Fruit fly (Drosophila melanogaster) whole organism, embryonic: ENCODE results near the gene cni.

Source experiments
- Abd-B ChIP-seq: fragments of 200-800 bp; sonication (Bioruptor generic); optimal IDR thresholded peaks from 2 replicates; lab custom pipeline; 2018; ENCODE audit warnings: missing biosample characterization, mild to moderate bottlenecking, missing genetic modification characterization, moderate library complexity
- Aef1 ChIP-seq: fragments of 200-800 bp; sonication (Bioruptor generic); IDR thresholded peaks from 3 replicates; pipeline ENCODE4 v1.3.6; 2022; ENCODE audit warnings: missing biosample characterization, missing genetic modification characterization
- Atf-2 ChIP-seq: fragments of 200-800 bp; sonication (Bioruptor generic); optimal IDR thresholded peaks from 2 replicates; lab custom pipeline; 2016; ENCODE audit warnings: missing biosample characterization, missing genetic modification characterization
- CG10462 ChIP-seq: fragments of 200-800 bp; sonication (Bioruptor generic); optimal IDR thresholded peaks from 2 replicates; lab custom pipeline; 2016; ENCODE audit warnings: missing biosample characterization, missing genetic modification characterization
- CG11085 ChIP-seq: fragments of 200-800 bp; sonication (Bioruptor generic); IDR thresholded peaks from 2 replicates; pipeline ENCODE4 v1.3.6; 2022; ENCODE audit warnings: missing biosample characterization, missing genetic modification characterization
- CG1233 ChIP-seq: fragments of 200-800 bp; sonication (Bioruptor generic); optimal IDR thresholded peaks from 4 replicates; lab custom pipeline; 2018; ENCODE audit warnings: missing biosample characterization, mild to moderate bottlenecking, missing genetic modification characterization
- CG13296 ChIP-seq: fragments of 200-800 bp; sonication (Bioruptor generic); optimal IDR thresholded peaks from 3 replicates; lab custom pipeline; 2018; ENCODE audit warnings: missing biosample characterization, mild to moderate bottlenecking, missing genetic modification characterization
- CG1647 ChIP-seq: fragments of 200-800 bp; sonication (Bioruptor generic); optimal IDR thresholded peaks from 3 replicates; lab custom pipeline; 2016; ENCODE audit warnings: missing biosample characterization, missing genetic modification characterization
- CG2129 ChIP-seq: fragments of 200-800 bp; sonication (Bioruptor generic); IDR thresholded peaks from 2 replicates; pipeline ENCODE4 v1.3.6; 2022; ENCODE audit warnings: missing biosample characterization, missing genetic modification characterization; ENCODE audit not compliant: partially characterized antibody
- CG3281 ChIP-seq: fragments of 200-800 bp; sonication (Bioruptor generic); optimal IDR thresholded peaks from 3 replicates; lab custom pipeline; 2017; ENCODE audit warnings: missing biosample characterization, mild to moderate bottlenecking, missing genetic modification characterization
- CG4707 ChIP-seq: fragments of 200-800 bp; sonication (Bioruptor generic); optimal IDR thresholded peaks from 2 replicates; lab custom pipeline; 2018; ENCODE audit warnings: missing biosample characterization, mild to moderate bottlenecking, missing genetic modification characterization, moderate library complexity
- CG5245 ChIP-seq: fragments of 200-800 bp; sonication (Bioruptor generic); optimal IDR thresholded peaks from 3 replicates; lab custom pipeline; 2016; ENCODE audit warnings: missing biosample characterization, missing genetic modification characterization
- CG6175 ChIP-seq: fragments of 200-800 bp; sonication (Bioruptor generic); IDR thresholded peaks from 3 replicates; pipeline ENCODE4 v1.3.6; 2022; ENCODE audit warnings: missing biosample characterization, missing genetic modification characterization
- CG6854 ChIP-seq: fragments of 200-800 bp; sonication (Bioruptor generic); optimal IDR thresholded peaks from 3 replicates; lab custom pipeline; 2017; ENCODE audit warnings: missing biosample characterization, mild to moderate bottlenecking, missing genetic modification characterization
- CG7556 ChIP-seq: fragments of 200-800 bp; sonication (Bioruptor generic); optimal IDR thresholded peaks from 2 replicates; lab custom pipeline; 2017; ENCODE audit warnings: missing biosample characterization, mild to moderate bottlenecking, missing genetic modification characterization
- CG8765 ChIP-seq: fragments of 200-800 bp; sonication (Bioruptor generic); IDR thresholded peaks from 2 replicates; pipeline ENCODE4 v1.3.6; 2022; ENCODE audit warnings: missing biosample characterization, missing genetic modification characterization
- CG9727 ChIP-seq: fragments of 200-800 bp; sonication (Bioruptor generic); optimal IDR thresholded peaks from 3 replicates; lab custom pipeline; 2017; ENCODE audit warnings: missing biosample characterization, mild to moderate bottlenecking, missing genetic modification characterization
- CTCF ChIP-seq: fragments of 200-800 bp; sonication (Bioruptor generic); optimal IDR thresholded peaks from 2 replicates; lab custom pipeline; 2017; ENCODE audit warnings: missing biosample characterization, mild to moderate bottlenecking, missing genetic modification characterization, moderate library complexity
- D ChIP-seq, 2 experiments: fragments of 200-800 bp in 1 of 2; fragments of >200 bp in 1 of 2; sonication (Bioruptor generic) in 1 of 2; optimal IDR thresholded peaks; 2 replicates in 1 of 2; 3 replicates in 1 of 2; lab custom pipeline; 2017; ENCODE audit warnings: mild to moderate bottlenecking in 1 of 2, missing biosample characterization in 1 of 2, missing genetic modification characterization in 1 of 2, missing genetic modification reagents in 1 of 2
- Dip2 ChIP-seq: fragments of 200-800 bp; sonication (Bioruptor generic); IDR thresholded peaks from 2 replicates; pipeline ENCODE4 v1.3.6; 2022; ENCODE audit warnings: missing biosample characterization, missing genetic modification characterization
- Ets97D ChIP-seq: fragments of 200-800 bp; sonication (Bioruptor generic); optimal IDR thresholded peaks from 3 replicates; lab custom pipeline; 2016; ENCODE audit warnings: missing biosample characterization, missing genetic modification characterization
- Fer3 ChIP-seq: fragments of 200-800 bp; sonication (Bioruptor generic); optimal IDR thresholded peaks from 2 replicates; lab custom pipeline; 2018; ENCODE audit warnings: missing biosample characterization, mild to moderate bottlenecking, missing genetic modification characterization, moderate library complexity
- HLHmδ ChIP-seq: fragments of 200-800 bp; sonication (Bioruptor generic); optimal IDR thresholded peaks from 2 replicates; lab custom pipeline; 2018; ENCODE audit warnings: missing biosample characterization, mild to moderate bottlenecking, missing genetic modification characterization, moderate library complexity
- Hr3 ChIP-seq: fragments of 200-800 bp; sonication (Bioruptor generic); optimal IDR thresholded peaks from 3 replicates; lab custom pipeline; 2016; ENCODE audit warnings: missing biosample characterization, missing genetic modification characterization
- Myb ChIP-seq: fragments of 200-800 bp; sonication (Bioruptor generic); optimal IDR thresholded peaks from 2 replicates; lab custom pipeline; 2016; ENCODE audit warnings: missing biosample characterization, missing genetic modification characterization
- Neu2 ChIP-seq: fragments of 200-800 bp; sonication (Bioruptor generic); optimal IDR thresholded peaks from 3 replicates; lab custom pipeline; 2016; ENCODE audit warnings: missing biosample characterization, missing genetic modification characterization, borderline replicate concordance
- Rfx ChIP-seq: fragments of 200-800 bp; sonication (Bioruptor generic); IDR thresholded peaks from 2 replicates; pipeline ENCODE4 v1.3.6; 2022; ENCODE audit warnings: missing biosample characterization, missing genetic modification characterization
- Vsx1 ChIP-seq: fragments of 200-800 bp; sonication (Bioruptor generic); optimal IDR thresholded peaks from 2 replicates; lab custom pipeline; 2017; ENCODE audit warnings: missing biosample characterization, mild to moderate bottlenecking, missing genetic modification characterization, missing genetic modification reagents
- Xrp1 ChIP-seq: fragments of 200-800 bp; sonication (Bioruptor generic); IDR thresholded peaks from 2 replicates; pipeline ENCODE4 v1.3.6; 2022; ENCODE audit warnings: missing biosample characterization, missing genetic modification characterization
- YL-1 ChIP-seq: fragments of 200-800 bp; sonication (Bioruptor generic); optimal IDR thresholded peaks from 3 replicates; lab custom pipeline; 2017; ENCODE audit warnings: missing biosample characterization, mild to moderate bottlenecking, missing genetic modification characterization
- amos ChIP-seq: fragments of 200-800 bp; sonication (Bioruptor generic); IDR thresholded peaks from 2 replicates; pipeline ENCODE4 v1.3.6; 2022; ENCODE audit warnings: missing biosample characterization, missing genetic modification characterization; ENCODE audit not compliant: partially characterized antibody
- bbx ChIP-seq: fragments of 200-800 bp; sonication (Bioruptor generic); IDR thresholded peaks from 2 replicates; pipeline ENCODE4 v1.3.6; 2022; ENCODE audit warnings: missing biosample characterization, missing genetic modification characterization; ENCODE audit not compliant: partially characterized antibody
- cato ChIP-seq: fragments of 200-800 bp; sonication (Bioruptor generic); optimal IDR thresholded peaks from 2 replicates; lab custom pipeline; 2016; ENCODE audit warnings: missing biosample characterization, missing genetic modification characterization, borderline replicate concordance
- caup ChIP-seq: fragments of 200-800 bp; sonication (Bioruptor generic); optimal IDR thresholded peaks from 3 replicates; lab custom pipeline; 2017; ENCODE audit warnings: missing biosample characterization, mild to moderate bottlenecking, missing genetic modification characterization, moderate library complexity; ENCODE audit not compliant: severe bottlenecking
- chinmo ChIP-seq: fragments of 200-800 bp; sonication (Bioruptor generic); IDR thresholded peaks from 4 replicates; pipeline ENCODE4 v1.3.6; 2022; ENCODE audit warnings: missing biosample characterization, missing genetic modification characterization; ENCODE audit not compliant: partially characterized antibody
- crp ChIP-seq, 2 experiments: fragments of 200-800 bp; sonication (Bioruptor generic); optimal IDR thresholded peaks; 2 replicates in 1 of 2; 3 replicates in 1 of 2; lab custom pipeline; 2017; ENCODE audit warnings: missing biosample characterization in 2 of 2, missing genetic modification characterization in 2 of 2, mild to moderate bottlenecking in 1 of 2, moderate library complexity in 1 of 2
- dmrt99B ChIP-seq: fragments of 200-800 bp; sonication (Bioruptor generic); optimal IDR thresholded peaks from 2 replicates; lab custom pipeline; 2018; ENCODE audit warnings: missing biosample characterization, mild to moderate bottlenecking, missing genetic modification characterization, moderate library complexity
- fru ChIP-seq: fragments of >200 bp; optimal IDR thresholded peaks from 2 replicates; lab custom pipeline; 2017
- hbn ChIP-seq: fragments of 200-800 bp; sonication (Bioruptor generic); IDR thresholded peaks from 2 replicates; pipeline ENCODE4 v1.3.6; 2022; ENCODE audit warnings: missing biosample characterization, missing genetic modification characterization; ENCODE audit not compliant: partially characterized antibody
- ken ChIP-seq: fragments of 200-800 bp; sonication (Bioruptor generic); IDR thresholded peaks from 3 replicates; pipeline ENCODE4 v1.3.6; 2022; ENCODE audit warnings: missing biosample characterization, missing genetic modification characterization
- luna ChIP-seq: fragments of 200-800 bp; sonication (Bioruptor generic); optimal IDR thresholded peaks from 2 replicates; lab custom pipeline; 2016; ENCODE audit warnings: missing biosample characterization, missing genetic modification characterization
- oc ChIP-seq: fragments of 200-800 bp; sonication (Bioruptor generic); optimal IDR thresholded peaks from 2 replicates; lab custom pipeline; 2018; ENCODE audit warnings: missing biosample characterization, mild to moderate bottlenecking, missing genetic modification characterization, moderate library complexity
- prd ChIP-seq, 3 experiments: fragments of >200 bp in 2 of 3; fragments of 200-800 bp in 1 of 3; sonication (Bioruptor generic) in 1 of 3; optimal IDR thresholded peaks in 2 of 3; IDR thresholded peaks in 1 of 3; 2 replicates in 2 of 3; 3 replicates in 1 of 3; pipeline versions ENCODE4 v1.3.6 to Lab custom; 2017 to 2022; ENCODE audit warnings: missing biosample characterization in 1 of 3, missing genetic modification characterization in 1 of 3
- sd ChIP-seq: fragments of 200-800 bp; sonication (Bioruptor generic); optimal IDR thresholded peaks from 3 replicates; lab custom pipeline; 2018; ENCODE audit warnings: missing biosample characterization, mild to moderate bottlenecking, missing genetic modification characterization, moderate library complexity
- sens-2 ChIP-seq: fragments of 200-800 bp; sonication (Bioruptor generic); IDR thresholded peaks from 2 replicates; pipeline ENCODE4 v1.3.6; 2022; ENCODE audit warnings: missing biosample characterization, missing genetic modification characterization
- seq ChIP-seq: fragments of 200-800 bp; sonication (Bioruptor generic); IDR thresholded peaks from 2 replicates; pipeline ENCODE4 v1.3.6; 2022; ENCODE audit warnings: missing biosample characterization, missing genetic modification characterization
- shn ChIP-seq: fragments of 200-800 bp; sonication (Bioruptor generic); optimal IDR thresholded peaks from 3 replicates; lab custom pipeline; 2016; ENCODE audit warnings: missing biosample characterization, missing genetic modification characterization

cni gene

dm6 chr2L:16299466-16300311, 10.8 kb downstream of the cni start, which contains the start of the genes heix and CG17328 (continued):
- TF ChIP-seq D (optimal IDR thresholded peaks at IDR 0.05; lab: Kevin White, UChicago) (no peak), D (GFP tag; optimal IDR thresholded peaks at IDR 0.05; lab: Kevin White, UChicago) (peak; percentile 50), Neu2 (GFP tag; lab: Kevin White, UChicago) (no peak), cato (peak; percentile 69), CG10462 (GFP tag; lab: Kevin White, UChicago) (peak; percentile 13), CG13296 (GFP tag; lab: Kevin White, UChicago) (peak; percentile 73), caup (GFP tag; lab: Kevin White, UChicago) (peak; percentile 64), Hr3 (GFP tag; lab: Kevin White, UChicago) (peak; percentile 73), Xrp1 (GFP tag; lab: Robert Waterston, UW) (peak; percentile 47; the same call in 1 of the 2 replicates), crp (GFP tag; optimal IDR thresholded peaks at IDR 0.05; lab: Kevin White, UChicago) (peak; percentile 37 to 94), fru (lab: Kevin White, UChicago) (no peak), CG4707 (GFP tag; lab: Kevin White, UChicago) (no peak), Atf-2 (GFP tag; lab: Kevin White, UChicago) (peak; percentile 77), seq (GFP tag; lab: Robert Waterston, UW) (peak; percentile 28; the same call in 1 of the 2 replicates), shn (peak; percentile 58), YL-1 (peak; percentile 85), Abd-B (GFP tag; lab: Kevin White, UChicago) (no peak), prd (optimal IDR thresholded peaks at IDR 0.05; lab: Kevin White, UChicago) (no peak), prd (GFP tag; IDR thresholded peaks at IDR 0.05; lab: Robert Waterston, UW) (peak; percentile 76), CG2129 (GFP tag; lab: Robert Waterston, UW) (no peak), Vsx1 (GFP tag; lab: Kevin White, UChicago) (no peak), CTCF (GFP tag; lab: Kevin White, UChicago) (no peak), amos (GFP tag; lab: Robert Waterston, UW) (no peak), Dip2 (GFP tag; lab: Robert Waterston, UW) (no peak), CG1233 (GFP tag; lab: Kevin White, UChicago) (peak; percentile 69), sens-2 (0 out of 2 replicates have a peak, but pooled peaks have one; percentile 7), CG9727 (GFP tag; lab: Kevin White, UChicago) (peak; percentile 77), dmrt99B (tag; lab: Kevin White, UChicago) (no peak), CG5245 (GFP tag; lab: Kevin White, UChicago) (no peak), Aef1 (peak; percentile 80), ken (peak; percentile 76), CG3281 (GFP tag; lab: Kevin White, UChicago) (peak; percentile 72), oc (tag; lab: Kevin White, UChicago) (no peak), CG1647 (GFP tag; lab: Kevin White, UChicago) (no peak), CG6854 (GFP tag; lab: Kevin White, UChicago) (peak; percentile 26), CG7556 (GFP tag; lab: Kevin White, UChicago) (peak; percentile 72), Rfx (GFP tag; lab: Robert Waterston, UW) (peak; percentile 85), Fer3 (tag; lab: Kevin White, UChicago) (peak; percentile 78), Ets97D (GFP tag; lab: Kevin White, UChicago) (peak; percentile 74), bbx (GFP tag; lab: Robert Waterston, UW) (peak; percentile 27; the same call in 1 of the 2 replicates), Myb (GFP tag; lab: Kevin White, UChicago) (peak; percentile 39), luna (GFP tag; lab: Kevin White, UChicago) (peak; percentile 70), CG6175 (no peak), chinmo (GFP tag; lab: Robert Waterston, UW) (no peak), hbn (GFP tag; lab: Robert Waterston, UW) (peak; percentile 25; the same call in 1 of the 2 replicates), sd (tag; lab: Kevin White, UChicago) (peak; percentile 6), CG8765 (peak; percentile 64; the same call in 1 of the 2 replicates), CG11085 (GFP tag; lab: Robert Waterston, UW) (peak; percentile 54), HLHmδ (GFP tag; lab: Kevin White, UChicago) (no peak)
